Worm (Caenorhabditis elegans) whole organism, L3 larva: ENCODE results near the gene Y102A5C.40.
"Not testable (repeated sequence)": the region's sequence is repeated elsewhere in the genome, so short reads cannot be mapped to it uniquely, and the experiment has no call there.

ENCODE experiments used
- ZK546.5 ChIP-seq: sonication (generic microtip); optimal IDR thresholded peaks from 2 replicates; lab custom pipeline; 2017; ENCODE audit warnings: missing biosample characterization, missing genetic modification characterization
- aly-2 ChIP-seq: fragments of 150-350 bp; optimal IDR thresholded peaks from 2 replicates; lab custom pipeline; 2014; ENCODE audit warnings: missing biosample characterization, missing genetic modification characterization
- ceh-82 ChIP-seq: fragments of 150-350 bp; optimal IDR thresholded peaks from 2 replicates; lab custom pipeline; 2014; ENCODE audit warnings: missing biosample characterization, missing genetic modification characterization
- ceh-9 ChIP-seq: sonication (generic microtip); optimal IDR thresholded peaks from 2 replicates; lab custom pipeline; 2018; ENCODE audit warnings: missing biosample characterization, missing genetic modification characterization
- egl-27 ChIP-seq: sonication (generic microtip); optimal IDR thresholded peaks from 4 replicates; lab custom pipeline; 2017; ENCODE audit warnings: missing biosample characterization, missing genetic modification reagents, missing genetic modification characterization
- egl-5 ChIP-seq: fragments of 150-350 bp; optimal IDR thresholded peaks from 2 replicates; lab custom pipeline; 2017; ENCODE audit warnings: missing biosample characterization, missing genetic modification reagents, missing genetic modification characterization, inconsistent platforms
- elt-1 ChIP-seq: fragments of 150-350 bp; optimal IDR thresholded peaks from 2 replicates; lab custom pipeline; 2014; ENCODE audit warnings: missing biosample characterization, missing genetic modification characterization
- elt-2 ChIP-seq: sonication (generic microtip); optimal IDR thresholded peaks from 2 replicates; lab custom pipeline; 2016; ENCODE audit warnings: missing genetic modification reagents, mild to moderate bottlenecking, missing genetic modification characterization, missing compliant biosample characterization
- elt-3 ChIP-seq, 3 experiments: fragments of 150-350 bp in 1 of 3; sonication (generic microtip) in 2 of 3; optimal IDR thresholded peaks; 2 replicates in 2 of 3; 4 replicates in 1 of 3; lab custom pipeline; 2014 to 2017; ENCODE audit warnings: missing biosample characterization in 3 of 3, missing genetic modification characterization in 3 of 3
- eor-1 ChIP-seq, 2 experiments: fragments of 150-350 bp; optimal IDR thresholded peaks; 2 replicates each; lab custom pipeline; 2014 to 2018; ENCODE audit warnings: missing biosample characterization in 2 of 2, missing genetic modification characterization in 2 of 2
- fkh-10 ChIP-seq: sonication (generic microtip); optimal IDR thresholded peaks from 2 replicates; lab custom pipeline; 2017; ENCODE audit warnings: missing biosample characterization, missing genetic modification reagents, missing genetic modification characterization
- jun-1 ChIP-seq: fragments of 150-350 bp; optimal IDR thresholded peaks from 2 replicates; lab custom pipeline; 2014; ENCODE audit warnings: missing biosample characterization, missing genetic modification reagents, missing genetic modification characterization
- lin-15B ChIP-seq: fragments of 150-350 bp; optimal IDR thresholded peaks from 2 replicates; lab custom pipeline; 2014; ENCODE audit warnings: missing biosample characterization, missing genetic modification characterization
- lin-39 ChIP-seq: fragments of 150-350 bp; optimal IDR thresholded peaks from 2 replicates; lab custom pipeline; 2018; ENCODE audit warnings: missing biosample characterization, missing genetic modification reagents, missing genetic modification characterization
- lsy-12 ChIP-seq: sonication (generic microtip); optimal IDR thresholded peaks from 2 replicates; lab custom pipeline; 2016; ENCODE audit warnings: mild to moderate bottlenecking, missing genetic modification characterization, missing compliant biosample characterization
- mml-1 ChIP-seq: fragments of 150-350 bp; sonication (generic microtip); optimal IDR thresholded peaks from 3 replicates; lab custom pipeline; 2014; ENCODE audit warnings: missing biosample characterization, missing genetic modification characterization
- nhr-11 ChIP-seq: fragments of 150-350 bp; optimal IDR thresholded peaks from 2 replicates; lab custom pipeline; 2014; ENCODE audit warnings: missing biosample characterization, missing genetic modification characterization
- nhr-23 ChIP-seq: fragments of 150-350 bp; optimal IDR thresholded peaks from 2 replicates; lab custom pipeline; 2014; ENCODE audit warnings: missing biosample characterization, missing genetic modification reagents, missing genetic modification characterization
- nhr-237 ChIP-seq: fragments of 150-350 bp; optimal IDR thresholded peaks from 2 replicates; lab custom pipeline; 2014; ENCODE audit warnings: missing biosample characterization, missing genetic modification characterization
- nhr-25 ChIP-seq: sonication (generic microtip); optimal IDR thresholded peaks from 2 replicates; lab custom pipeline; 2017; ENCODE audit warnings: missing biosample characterization, missing genetic modification characterization
- nhr-28 ChIP-seq: fragments of 150-350 bp; optimal IDR thresholded peaks from 2 replicates; lab custom pipeline; 2014; ENCODE audit warnings: missing biosample characterization, missing genetic modification characterization
- nhr-43 ChIP-seq: sonication (generic microtip); optimal IDR thresholded peaks from 2 replicates; lab custom pipeline; 2016; ENCODE audit warnings: mild to moderate bottlenecking, missing genetic modification characterization, missing compliant biosample characterization; ENCODE audit not compliant: poor library complexity, severe bottlenecking
- nhr-67 ChIP-seq: fragments of 150-350 bp; optimal IDR thresholded peaks from 2 replicates; lab custom pipeline; 2014; ENCODE audit warnings: missing biosample characterization, missing genetic modification characterization
- nhr-77 ChIP-seq: fragments of 150-350 bp; optimal IDR thresholded peaks from 2 replicates; lab custom pipeline; 2014; ENCODE audit warnings: missing biosample characterization, missing genetic modification characterization
- pha-4 ChIP-seq: fragments of 150-350 bp; optimal IDR thresholded peaks from 2 replicates; lab custom pipeline; 2014; ENCODE audit warnings: missing biosample characterization, missing genetic modification reagents, missing genetic modification characterization
- snpc-4 ChIP-seq: fragments of 150-350 bp; optimal IDR thresholded peaks from 2 replicates; lab custom pipeline; 2014; ENCODE audit warnings: missing biosample characterization, missing genetic modification characterization
- unc-62 ChIP-seq: fragments of 150-350 bp; sonication (generic microtip); optimal IDR thresholded peaks from 4 replicates; lab custom pipeline; 2014; ENCODE audit warnings: missing biosample characterization, missing genetic modification reagents, missing genetic modification characterization
- ztf-11 ChIP-seq: fragments of 150-350 bp; optimal IDR thresholded peaks from 2 replicates; lab custom pipeline; 2014; ENCODE audit warnings: missing biosample characterization, missing genetic modification characterization
- ztf-4 ChIP-seq: fragments of 150-350 bp; optimal IDR thresholded peaks from 2 replicates; lab custom pipeline; 2014; ENCODE audit warnings: missing biosample characterization, missing genetic modification characterization

Y102A5C.40 gene

DNA sequence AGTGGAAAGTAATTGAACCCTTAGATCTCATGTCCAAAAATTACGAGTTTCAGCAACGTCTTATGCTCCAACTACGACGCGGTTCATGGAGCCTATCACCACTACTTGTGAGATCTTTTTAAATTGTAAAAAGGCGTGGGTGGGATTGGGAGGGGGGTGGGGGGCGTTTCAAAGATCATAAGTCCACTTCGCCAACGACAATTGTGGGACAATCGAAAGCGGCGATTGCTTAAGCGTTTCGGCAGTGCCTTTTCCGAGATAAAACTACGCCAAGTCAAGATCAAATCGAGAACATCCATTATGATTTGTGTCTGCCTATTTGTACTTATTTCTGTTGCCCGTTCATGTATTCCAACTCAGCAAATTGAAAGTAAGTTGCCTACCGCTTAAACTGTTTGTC lies 30.7 kb downstream of the Y102A5C.40 start, which contains the start of gene clec-239:
Gene clec-239, plus strand, starts transcription at position 301 of the 400 bp plus-strand sequence.
- no peak for TF ChIP-seq elt-3 (tag; optimal IDR thresholded peaks at IDR 0.05; lab: Kevin White, UChicago)
- TF ChIP-seq ceh-82 = no peak
- TF ChIP-seq jun-1 (tag; lab: Kevin White, UChicago) = no peak
- TF ChIP-seq nhr-237 (tag; lab: Kevin White, UChicago) = no peak

DNA sequence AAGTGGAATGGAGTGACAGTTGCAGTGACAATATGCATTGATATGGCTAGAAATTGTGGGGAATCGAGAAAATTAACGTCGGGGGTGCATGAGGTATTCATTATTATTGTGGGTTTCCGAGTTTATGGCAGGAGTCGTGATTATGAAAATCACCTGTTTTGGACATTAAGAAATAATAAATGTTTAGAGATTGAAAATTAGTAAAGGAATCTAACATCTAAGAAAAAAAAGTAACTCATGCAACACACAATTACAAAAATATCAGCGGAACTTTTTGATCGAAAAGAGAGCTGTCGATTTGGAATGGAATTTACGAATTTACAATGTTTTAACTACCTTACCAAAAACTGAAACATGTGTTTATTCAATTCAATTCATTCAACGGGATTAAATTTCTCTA lies 32.2 kb downstream of the Y102A5C.40 start, which contains the start of gene srh-206:
Gene srh-206, minus strand, starts transcription at position 101 of the 400 bp plus-strand sequence.
- TF ChIP-seq ceh-82 (no peak), elt-3 (tag; optimal IDR thresholded peaks at IDR 0.05; lab: Kevin White, UChicago) (no peak), elt-1 (tag; lab: Kevin White, UChicago) (no peak), ceh-9 (tag; lab: Kevin White, UChicago) (no peak), ztf-11 (tag; lab: Kevin White, UChicago) (no peak), pha-4 (no peak), lin-15B (tag; lab: Kevin White, UChicago) (no peak), nhr-237 (tag; lab: Kevin White, UChicago) (no peak), fkh-10 (GFP tag; lab: Kevin White, UChicago) (no peak), snpc-4 (tag; lab: Kevin White, UChicago) (no peak), unc-62 (GFP tag; lab: Kevin White, UChicago) (no peak), nhr-23 (tag; lab: Kevin White, UChicago) (no peak), nhr-28 (tag; lab: Kevin White, UChicago) (no peak), nhr-77 (tag; lab: Kevin White, UChicago) (no peak), lin-39 (tag; lab: Kevin White, UChicago) (no peak), egl-5 (tag; lab: Kevin White, UChicago) (no peak), jun-1 (tag; lab: Kevin White, UChicago) (no peak)

DNA sequence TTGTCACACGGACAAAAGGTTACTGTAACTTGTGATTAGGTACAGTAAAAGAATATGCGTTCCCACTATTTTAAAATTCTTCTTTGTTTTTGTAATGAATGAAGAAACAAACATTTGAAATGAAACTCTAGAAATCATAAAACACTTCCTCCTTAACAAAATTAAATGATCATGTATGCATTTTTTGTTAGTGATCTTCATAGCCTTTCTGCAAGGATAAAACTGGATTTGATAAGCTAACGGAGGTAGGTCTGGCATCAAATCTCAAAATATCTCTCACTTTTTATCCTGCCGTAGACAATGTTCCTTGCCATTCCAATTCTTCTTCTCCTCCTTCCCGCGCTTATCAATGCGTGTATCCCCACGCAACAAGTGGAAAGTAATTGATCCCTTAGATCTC lies 35.4 kb downstream of the Y102A5C.40 start, which contains the start of gene clec-238:
Gene clec-238, plus strand, starts transcription at position 301 of the 400 bp plus-strand sequence.
- no peak for TF ChIP-seq elt-2 (tag; lab: Kevin White, UChicago)
- TF ChIP-seq aly-2 = no peak
- TF ChIP-seq ceh-9 (tag; lab: Kevin White, UChicago) = no peak
- TF ChIP-seq nhr-25 (tag; lab: Kevin White, UChicago) = no peak
- no peak for TF ChIP-seq egl-5 (tag; lab: Kevin White, UChicago)
- TF ChIP-seq jun-1 (tag; lab: Kevin White, UChicago) = no peak
- no peak for TF ChIP-seq egl-27 (tag; lab: Kevin White, UChicago)
- TF ChIP-seq elt-3 (tag; optimal IDR thresholded peaks at IDR 0.05; lab: Kevin White, UChicago) = no peak
- no peak for TF ChIP-seq mml-1 (tag; lab: Kevin White, UChicago)
- no peak for TF ChIP-seq elt-1 (tag; lab: Kevin White, UChicago)
- TF ChIP-seq nhr-11 = no peak

DNA sequence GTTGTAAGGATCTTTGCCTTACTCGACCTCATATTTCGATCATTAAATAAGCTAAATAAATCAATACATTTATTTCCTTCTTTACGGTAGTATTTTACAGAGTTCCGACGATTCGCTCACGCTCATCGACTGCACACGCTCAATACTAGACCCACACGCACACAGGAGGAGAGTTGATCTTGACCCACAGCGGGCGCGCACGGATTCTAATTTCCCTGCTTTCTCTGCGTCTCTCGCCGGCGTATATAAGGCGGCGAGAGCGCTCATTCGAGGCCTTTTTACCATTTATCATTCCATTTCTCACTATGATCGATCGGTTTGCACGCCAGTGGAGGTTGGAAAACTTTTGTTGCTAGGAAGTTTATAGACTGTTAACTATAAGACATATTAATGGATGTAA lies 36.9 kb downstream of the Y102A5C.40 start:
- TF ChIP-seq nhr-77 (tag; lab: Kevin White, UChicago) (no peak), lsy-12 (tag; lab: Kevin White, UChicago) (no peak), elt-1 (tag; lab: Kevin White, UChicago) (no peak), ztf-4 (tag; lab: Kevin White, UChicago) (no peak)

DNA sequence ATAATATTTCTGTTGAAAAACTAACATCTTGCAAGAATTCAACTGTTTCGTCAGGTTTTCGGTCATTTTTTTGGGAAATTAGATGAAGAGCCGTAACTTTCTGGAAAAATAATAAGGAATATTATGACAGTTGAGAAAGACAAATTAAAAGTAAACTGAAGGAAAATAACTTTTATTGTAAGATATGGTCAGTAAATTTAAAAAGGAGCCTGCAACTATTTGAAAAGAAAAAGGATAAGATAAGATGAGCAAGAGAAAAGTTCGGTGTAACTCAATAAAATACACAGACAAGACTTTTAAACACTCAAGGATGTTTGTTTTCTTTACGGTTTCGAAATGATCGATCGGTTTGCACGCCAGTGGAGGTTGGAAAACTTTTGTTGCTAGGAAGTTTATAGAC lies 37.3 kb downstream of the Y102A5C.40 start, which contains the start of gene fbxa-111:
Gene fbxa-111, minus strand, starts transcription at position 101 of the 400 bp plus-strand sequence.
- TF ChIP-seq elt-2 (tag; lab: Kevin White, UChicago); eor-1 (tag; optimal IDR thresholded peaks at IDR 0.05; lab: Kevin White, UChicago); nhr-67 (tag; lab: Kevin White, UChicago): not testable (repeated sequence)

DNA sequence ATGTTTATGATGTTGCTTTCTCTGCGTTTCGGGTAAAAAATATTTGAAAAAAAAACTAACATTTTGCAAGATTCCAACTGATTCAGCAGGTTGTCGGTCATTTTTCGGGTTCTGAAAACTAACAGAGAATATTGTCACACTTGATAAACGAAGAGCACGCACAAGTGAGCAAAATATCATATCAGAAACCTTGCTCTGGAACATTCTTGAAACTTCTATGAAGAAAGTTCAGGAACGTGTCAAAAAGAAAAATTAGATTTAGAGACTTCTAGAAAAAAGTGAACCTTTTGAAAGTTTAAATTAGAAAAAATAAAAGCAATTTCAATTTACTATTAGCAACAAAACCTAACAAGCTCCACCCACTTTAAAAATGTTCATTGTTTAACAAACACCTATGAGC lies 38.9 kb downstream of the Y102A5C.40 start, which contains the start of gene fbxa-112:
Gene fbxa-112, minus strand, starts transcription at position 101 of the 400 bp plus-strand sequence.
- not testable (repeated sequence) for TF ChIP-seq ZK546.5; egl-27 (tag; lab: Kevin White, UChicago); nhr-43 (tag; lab: Kevin White, UChicago)
